Worm (Caenorhabditis elegans) whole organism, late embryonic: ENCODE results near the gene C16C8.25.

Experiments used
- F13H6.1 ChIP-seq: sonication (generic microtip); optimal IDR thresholded peaks from 2 replicates; lab custom pipeline; 2016; ENCODE audit warnings: missing genetic modification characterization, missing compliant biosample characterization
- T23F11.4 ChIP-seq: fragments of 200-800 bp; sonication (Bioruptor generic); optimal IDR thresholded peaks from 2 replicates; lab custom pipeline; 2018; ENCODE audit warnings: mild to moderate bottlenecking, missing genetic modification characterization, missing compliant biosample characterization
- fkh-10 ChIP-seq: fragments of 150-350 bp; optimal IDR thresholded peaks from 2 replicates; lab custom pipeline; 2014; ENCODE audit warnings: missing biosample characterization, missing genetic modification reagents, missing genetic modification characterization
- gmeb-2 ChIP-seq: sonication (generic microtip); optimal IDR thresholded peaks from 2 replicates; lab custom pipeline; 2016; ENCODE audit warnings: missing genetic modification characterization, inconsistent platforms, missing compliant biosample characterization
- hlh-6 ChIP-seq: sonication (generic microtip); optimal IDR thresholded peaks from 2 replicates; lab custom pipeline; 2016; ENCODE audit warnings: missing genotype, missing genetic modification characterization, missing compliant biosample characterization
- nhr-11 ChIP-seq: fragments of 150-350 bp; optimal IDR thresholded peaks from 2 replicates; lab custom pipeline; 2014; ENCODE audit warnings: missing biosample characterization, missing genetic modification characterization
- pqm-1 ChIP-seq: sonication (generic microtip); optimal IDR thresholded peaks from 2 replicates; lab custom pipeline; 2016; ENCODE audit warnings: missing genetic modification characterization, missing compliant biosample characterization

- TF ChIP-seq T23F11.4 (GFP tag; lab: Kevin White, UChicago): no peak
- no peak for TF ChIP-seq fkh-10 (GFP tag; lab: Kevin White, UChicago)
- no peak for TF ChIP-seq hlh-6 (tag; lab: Kevin White, UChicago)
- no peak for TF ChIP-seq nhr-11 (tag; lab: Kevin White, UChicago)
- no peak for TF ChIP-seq pqm-1 (tag; lab: Kevin White, UChicago)
- TF ChIP-seq gmeb-2 (tag; lab: Kevin White, UChicago): no peak
- no peak for TF ChIP-seq F13H6.1 (tag; lab: Kevin White, UChicago)
Measured at ce11 chrII:3472316-3472715, 23.3 kb downstream of the C16C8.25 start, which contains the start of gene Y49F6B.12.
